Worm (Caenorhabditis elegans): Measurements from ENCODE around the gene egl-4.
A peak's percentile ranks its signal among the peaks of the same experiment; 100 is the strongest.

The egl-4 gene

ce11 chrIV:1900971-1901370 is 53.1 kb downstream of the egl-4 start (continued):
- no peak for TF ChIP-seq K09A11.1 (tag; optimal IDR thresholded peaks at IDR 0.05; ENCODE audit: insufficient read depth)
- no peak for TF ChIP-seq pag-3 (tag; optimal IDR thresholded peaks at IDR 0.05; ENCODE audit: borderline replicate concordance)
- no peak for TF ChIP-seq elt-4 (tag; optimal IDR thresholded peaks at IDR 0.05)
- no peak for TF ChIP-seq ztf-16 (tag; optimal IDR thresholded peaks at IDR 0.05)
- no peak for TF ChIP-seq ceh-2 (tag; optimal IDR thresholded peaks at IDR 0.05)
- no peak for TF ChIP-seq dmd-4 (tag; optimal IDR thresholded peaks at IDR 0.05; ENCODE audit: borderline replicate concordance)

ce11 chrIV:1902022-1902421 is 54.2 kb downstream of the egl-4 start, which contains the start of gene egl-18:
Gene egl-18 (plus strand): TSS chrIV:1902322.
- TF ChIP-seq pros-1 (tag; optimal IDR thresholded peaks at IDR 0.05) (no peak), unc-86 (tag; optimal IDR thresholded peaks at IDR 0.05) (no peak), sdc-2 (tag; optimal IDR thresholded peaks at IDR 0.05) (no peak), hlh-6 (tag; optimal IDR thresholded peaks at IDR 0.05) (no peak)

DNA sequence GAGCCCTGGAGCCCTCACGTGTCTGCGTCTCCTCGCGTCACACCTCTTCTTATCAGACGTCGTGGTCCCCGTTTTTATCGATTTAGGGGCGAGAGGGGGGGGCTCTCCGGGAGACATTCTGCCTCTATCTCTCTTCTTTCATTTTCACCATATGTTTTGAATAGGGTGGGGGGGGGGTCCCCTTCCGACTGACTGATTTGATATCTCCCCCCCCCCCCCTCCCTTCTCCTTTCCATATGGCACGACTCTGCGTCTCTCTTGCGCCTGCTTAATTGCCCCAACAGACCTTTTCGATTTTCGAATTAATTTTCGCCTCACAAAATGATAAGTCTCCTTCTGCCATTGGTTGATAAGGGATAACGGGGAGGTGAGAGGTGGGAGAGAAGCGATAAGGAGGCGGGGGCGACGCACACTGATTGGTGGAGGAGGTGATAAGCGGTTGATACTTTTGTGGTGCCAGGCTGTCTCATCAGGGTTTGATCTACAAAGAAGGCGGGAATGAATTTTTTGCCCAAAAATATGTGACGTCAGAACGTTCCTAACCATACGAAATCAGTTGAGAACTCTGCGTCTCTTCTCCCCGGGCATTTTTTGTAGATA is 56.3 kb downstream of the egl-4 start:
- TF ChIP-seq nhr-11 (tag; optimal IDR thresholded peaks at IDR 0.05) (no peak), hlh-13 (GFP tag; optimal IDR thresholded peaks at IDR 0.05) (no peak), pha-4 (tag; optimal IDR thresholded peaks at IDR 0.05) (no peak), ceh-19 (GFP tag; optimal IDR thresholded peaks at IDR 0.05) (no peak), nfya-1 (tag; optimal IDR thresholded peaks at IDR 0.05) (peak; percentile 92), hlh-30 (tag; optimal IDR thresholded peaks at IDR 0.05; ENCODE audit: insufficient read depth) (no peak), madf-2 (tag; optimal IDR thresholded peaks at IDR 0.05) (no peak), ceh-48 (tag; optimal IDR thresholded peaks at IDR 0.05) (peak; percentile 12), nhr-232 (tag; optimal IDR thresholded peaks at IDR 0.05) (no peak), hlh-15 (tag; optimal IDR thresholded peaks at IDR 0.05) (no peak), elt-2 (tag; optimal IDR thresholded peaks at IDR 0.05) (peak; percentile 42), dve-1 (tag; optimal IDR thresholded peaks at IDR 0.05) (no peak), pqm-1 (tag; optimal IDR thresholded peaks at IDR 0.05) (no peak), elt-4 (tag; optimal IDR thresholded peaks at IDR 0.05) (no peak), odd-2 (tag; optimal IDR thresholded peaks at IDR 0.05) (no peak), ceh-18 (tag; optimal IDR thresholded peaks at IDR 0.05) (no peak)

ce11 chrIV:1905250-1905649 is 57.4 kb downstream of the egl-4 start:
- no peak for TF ChIP-seq sox-4 (tag; optimal IDR thresholded peaks at IDR 0.05)
- TF ChIP-seq unc-42 (tag; optimal IDR thresholded peaks at IDR 0.05), result peak; percentile 14
- peak; percentile 76 for TF ChIP-seq ceh-34 (tag; optimal IDR thresholded peaks at IDR 0.05)
- TF ChIP-seq ceh-19 (GFP tag; optimal IDR thresholded peaks at IDR 0.05), result peak; percentile 42
- TF ChIP-seq pha-2 (tag; optimal IDR thresholded peaks at IDR 0.05), result peak; percentile 15

ce11 chrIV:1906697-1907096 is 58.8 kb downstream of the egl-4 start:
- TF ChIP-seq nfya-1 (tag; optimal IDR thresholded peaks at IDR 0.05), result peak; percentile 63
- TF ChIP-seq tbx-2 (tag; optimal IDR thresholded peaks at IDR 0.05), result peak; percentile 7
- TF ChIP-seq che-1 (tag; optimal IDR thresholded peaks at IDR 0.05), result no peak
- no peak for TF ChIP-seq madf-2 (tag; optimal IDR thresholded peaks at IDR 0.05)
- no peak for TF ChIP-seq ceh-45 (GFP tag; IDR thresholded peaks at IDR 0.05)
- no peak for TF ChIP-seq gmeb-2 (tag; optimal IDR thresholded peaks at IDR 0.05)
- peak; percentile 49 for TF ChIP-seq ceh-14 (tag; optimal IDR thresholded peaks at IDR 0.05)
- no peak for TF ChIP-seq unc-55 (GFP tag; optimal IDR thresholded peaks at IDR 0.05)
- TF ChIP-seq unc-42 (tag; optimal IDR thresholded peaks at IDR 0.05), result peak; percentile 35
